Fruit fly (Drosophila melanogaster): Measurements from ENCODE around the gene dia.
A peak's percentile ranks its signal among the peaks of the same experiment; 100 is the strongest.

DNA sequence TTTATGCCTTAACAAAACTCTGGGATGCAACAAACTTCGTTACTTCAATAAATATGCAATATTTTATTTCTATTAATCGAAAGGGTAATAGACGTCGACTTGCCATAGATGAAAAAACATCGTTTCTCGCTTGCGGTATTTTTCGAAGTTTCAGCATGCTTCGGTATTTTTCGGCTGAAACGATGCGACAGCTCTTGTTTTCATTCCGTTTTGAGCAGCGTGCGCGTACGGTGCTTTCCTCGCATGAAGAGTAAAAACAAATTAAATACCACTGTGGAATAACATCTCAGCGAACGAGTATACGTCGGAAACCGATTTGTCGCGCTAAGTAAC is 39.5 kb downstream of the dia start, which contains the start of gene CG9328:
- TF ChIP-seq CG33017 (tag; optimal IDR thresholded peaks at IDR 0.05) (peak; percentile 4), kay (GFP tag; ENCODE audit: borderline replicate concordance) (no peak), Clk (GFP tag; optimal IDR thresholded peaks at IDR 0.05) (no peak), toe (GFP tag; optimal IDR thresholded peaks at IDR 0.05) (no peak), CG1620 (GFP tag; optimal IDR thresholded peaks at IDR 0.05) (no peak), cic (GFP tag; optimal IDR thresholded peaks at IDR 0.05) (no peak), ovo (GFP tag; optimal IDR thresholded peaks at IDR 0.05) (peak; percentile 2), tj (GFP tag; optimal IDR thresholded peaks at IDR 0.05) (peak; percentile 12)
